Fruit fly (Drosophila melanogaster) whole organism: ENCODE data around the gene Grl36a.

Source experiments
- CG8478 ChIP-seq: fragments of >200 bp; optimal IDR thresholded peaks from 2 replicates; lab custom pipeline; 2018; ENCODE audit warnings: inconsistent platforms
- Dll ChIP-seq: fragments of >200 bp; optimal IDR thresholded peaks from 2 replicates; lab custom pipeline; 2017
- EcR ChIP-seq, 2 experiments: fragments of >200 bp; optimal IDR thresholded peaks; 2 replicates each; lab custom pipeline; 2017; ENCODE audit warnings: missing biosample characterization in 2 of 2, missing genetic modification characterization in 2 of 2, missing genetic modification reagents in 2 of 2
- pan ChIP-seq: fragments of >200 bp; optimal IDR thresholded peaks from 2 replicates; lab custom pipeline; 2017
- psq ChIP-seq: fragments of >200 bp; optimal IDR thresholded peaks from 2 replicates; lab custom pipeline; 2017
- usp ChIP-seq: fragments of >200 bp; optimal IDR thresholded peaks from 2 replicates; lab custom pipeline; 2017; ENCODE audit warnings: missing biosample characterization, missing genetic modification characterization, mixed read lengths

- TF ChIP-seq usp (no peak), pan (lab: Kevin White, UChicago) (no peak), psq (lab: Kevin White, UChicago) (no peak), CG8478 (lab: Kevin White, UChicago) (no peak), EcR (GFP tag; optimal IDR thresholded peaks at IDR 0.05; lab: Kevin White, UChicago) (no peak), Dll (lab: Kevin White, UChicago) (no peak)
Observed at dm6 chr2L:17195197-17195596, 13.5 kb downstream of the Grl36a start.
